Fruit fly (Drosophila melanogaster) whole organism, wandering third instar larva: ENCODE results near the gene Top3beta.

Source experiments
- Abd-B ChIP-seq: fragments of >200 bp; optimal IDR thresholded peaks from 2 replicates; lab custom pipeline; 2017; ENCODE audit warnings: missing biosample characterization, missing genetic modification characterization
- CG9705 ChIP-seq: fragments of 200-800 bp; sonication (Bioruptor generic); optimal IDR thresholded peaks from 2 replicates; lab custom pipeline; 2018; ENCODE audit warnings: missing biosample characterization, mild to moderate bottlenecking, missing genetic modification characterization
- CrebA ChIP-seq: fragments of 200-800 bp; sonication (Bioruptor generic); optimal IDR thresholded peaks from 2 replicates; lab custom pipeline; 2016; ENCODE audit warnings: missing biosample characterization, mild to moderate bottlenecking, missing genetic modification characterization, borderline replicate concordance
- Dfd ChIP-seq: fragments of >200 bp; optimal IDR thresholded peaks from 2 replicates; lab custom pipeline; 2017; ENCODE audit warnings: missing biosample characterization, missing genetic modification characterization
- Dif ChIP-seq: fragments of 200-275, 200-300 bp; sonication (Bioruptor generic); optimal IDR thresholded peaks from 2 replicates; lab custom pipeline; 2018; ENCODE audit warnings: missing biosample characterization, missing genetic modification characterization; ENCODE audit not compliant: partially characterized antibody
- GATAd ChIP-seq: sonication (Bioruptor generic); optimal IDR thresholded peaks from 2 replicates; lab custom pipeline; 2016; ENCODE audit warnings: missing biosample characterization, missing genetic modification characterization
- HLH106 ChIP-seq: fragments of 200-800 bp; optimal IDR thresholded peaks from 3 replicates; lab custom pipeline; 2019; ENCODE audit warnings: missing biosample characterization, mild to moderate bottlenecking, missing genetic modification characterization, moderate library complexity
- Hr78 ChIP-seq: fragments of >200 bp; optimal IDR thresholded peaks from 2 replicates; lab custom pipeline; 2017; ENCODE audit warnings: missing biosample characterization, missing genetic modification characterization
- Hr83 ChIP-seq: fragments of 200-300 bp; sonication (Bioruptor generic); optimal IDR thresholded peaks from 2 replicates; lab custom pipeline; 2016; ENCODE audit warnings: missing biosample characterization, mild to moderate bottlenecking, missing genetic modification characterization, moderate library complexity; ENCODE audit not compliant: poor library complexity, severe bottlenecking
- Jra ChIP-seq: sonication (Bioruptor generic); optimal IDR thresholded peaks from 2 replicates; lab custom pipeline; 2016; ENCODE audit warnings: missing biosample characterization, missing genetic modification characterization
- Mio ChIP-seq: sonication (Bioruptor generic); optimal IDR thresholded peaks from 2 replicates; lab custom pipeline; 2016; ENCODE audit warnings: missing biosample characterization, missing genetic modification characterization
- OdsH ChIP-seq: fragments of 200-800 bp; sonication (Bioruptor generic); optimal IDR thresholded peaks from 2 replicates; lab custom pipeline; 2016; ENCODE audit warnings: missing biosample characterization, mild to moderate bottlenecking, missing genetic modification characterization
- Sp1 ChIP-seq: fragments of 200-800 bp; sonication (Bioruptor generic); optimal IDR thresholded peaks from 3 replicates; lab custom pipeline; 2019; ENCODE audit warnings: missing biosample characterization, mild to moderate bottlenecking, missing genetic modification characterization, moderate library complexity
- Vsx2 ChIP-seq: fragments of 200-300, 225-300 bp; sonication (Bioruptor generic); optimal IDR thresholded peaks from 2 replicates; lab custom pipeline; 2018; ENCODE audit warnings: missing biosample characterization, missing genetic modification characterization; ENCODE audit not compliant: partially characterized antibody
- br ChIP-seq: fragments of 200-800 bp; sonication (Bioruptor generic); optimal IDR thresholded peaks from 2 replicates; lab custom pipeline; 2016; ENCODE audit warnings: missing biosample characterization, missing genetic modification characterization
- dl ChIP-seq, 2 experiments: fragments of 175-275, 200-275 bp in 1 of 2; fragments of 200-275 bp in 1 of 2; sonication (Bioruptor generic); optimal IDR thresholded peaks; lab custom pipeline; 2018; ENCODE audit warnings: mild to moderate bottlenecking in 2 of 2, missing biosample characterization in 2 of 2, missing genetic modification characterization in 2 of 2, moderate library complexity in 2 of 2; ENCODE audit not compliant: partially characterized antibody in 2 of 2, insufficient read depth in 1 of 2
- ey ChIP-seq: fragments of 200-800 bp; sonication (Bioruptor generic); optimal IDR thresholded peaks from 2 replicates; lab custom pipeline; 2016; ENCODE audit warnings: missing biosample characterization, missing genetic modification characterization
- foxo ChIP-seq, 2 experiments: fragments of 200-800 bp; sonication (Bioruptor generic); optimal IDR thresholded peaks; 2 replicates in 1 of 2; 3 replicates in 1 of 2; lab custom pipeline; 2016 to 2017; ENCODE audit warnings: missing biosample characterization in 2 of 2, missing genetic modification characterization in 2 of 2
- fru ChIP-seq: fragments of 200-800 bp; sonication (Bioruptor generic); optimal IDR thresholded peaks from 3 replicates; lab custom pipeline; 2016; ENCODE audit warnings: missing biosample characterization, mild to moderate bottlenecking, missing genetic modification characterization
- h ChIP-seq: fragments of 200-800 bp; sonication (Bioruptor generic); optimal IDR thresholded peaks from 3 replicates; lab custom pipeline; 2016; ENCODE audit warnings: missing biosample characterization, mild to moderate bottlenecking, missing genetic modification characterization
- jim ChIP-seq: fragments of 175-275, 200-325 bp; sonication (Bioruptor generic); optimal IDR thresholded peaks from 2 replicates; lab custom pipeline; 2016; ENCODE audit warnings: missing biosample characterization, mild to moderate bottlenecking, missing genetic modification characterization
- lola ChIP-seq: fragments of >200 bp; optimal IDR thresholded peaks from 2 replicates; lab custom pipeline; 2017; ENCODE audit warnings: missing biosample characterization, missing genetic modification characterization
- pan ChIP-seq: fragments of >200 bp; optimal IDR thresholded peaks from 2 replicates; lab custom pipeline; 2017
- psq ChIP-seq: fragments of 200-800 bp; sonication (Bioruptor generic); optimal IDR thresholded peaks from 3 replicates; lab custom pipeline; 2017; ENCODE audit warnings: missing biosample characterization, mild to moderate bottlenecking, missing genetic modification characterization, moderate library complexity
- rgr ChIP-seq: fragments of 200-800 bp; sonication (Bioruptor generic); optimal IDR thresholded peaks from 3 replicates; lab custom pipeline; 2016; ENCODE audit warnings: missing biosample characterization, mild to moderate bottlenecking, missing genetic modification characterization
- sage ChIP-seq: fragments of 200-800 bp; sonication (Bioruptor generic); optimal IDR thresholded peaks from 2 replicates; lab custom pipeline; 2016; ENCODE audit warnings: missing biosample characterization, mild to moderate bottlenecking, missing genetic modification characterization
- sv ChIP-seq: fragments of 200-800 bp; sonication (Bioruptor generic); optimal IDR thresholded peaks from 3 replicates; lab custom pipeline; 2016; ENCODE audit warnings: missing biosample characterization, missing genetic modification characterization
- tai ChIP-seq: sonication (Bioruptor generic); optimal IDR thresholded peaks from 2 replicates; lab custom pipeline; 2016; ENCODE audit warnings: missing biosample characterization, missing genetic modification characterization
- usp ChIP-seq: fragments of >200 bp; optimal IDR thresholded peaks from 2 replicates; lab custom pipeline; 2017; ENCODE audit warnings: missing biosample characterization, missing genetic modification characterization

The Top3beta gene

DNA sequence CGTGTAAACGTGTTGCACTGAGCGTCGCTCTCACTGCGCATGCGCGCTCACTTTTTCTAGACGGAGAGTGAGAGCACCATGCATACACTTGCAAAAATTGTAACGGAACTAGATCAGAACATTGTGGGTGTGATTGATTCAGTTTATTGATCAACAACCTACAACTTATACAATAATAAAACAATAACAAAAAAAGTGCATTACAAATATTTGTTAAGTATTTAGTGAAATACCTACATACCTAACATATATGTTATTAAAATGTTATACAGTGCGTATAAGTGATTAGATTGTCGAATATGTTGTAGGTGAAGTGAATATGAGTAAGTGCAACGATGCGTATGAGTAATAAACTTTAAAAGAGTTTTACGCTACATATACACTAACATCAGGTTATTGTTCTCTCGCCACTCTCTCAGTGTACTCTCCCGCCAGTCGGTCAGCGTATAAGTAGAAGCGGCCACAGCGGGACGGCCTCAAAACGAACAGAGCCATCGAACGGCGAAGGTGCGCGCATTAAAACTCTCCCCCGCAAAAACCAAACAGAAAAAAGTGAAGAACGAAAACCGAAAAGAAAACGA is 42.7 kb upstream of the Top3beta start, which contains the start of gene CG42240 (continued):
- TF ChIP-seq GATAd (GFP tag; lab: Kevin White, UChicago) (peak; percentile 23), pan (lab: Kevin White, UChicago) (no peak), HLH106 (tag; lab: Kevin White, UChicago) (peak; percentile 90), sage (GFP tag; lab: Kevin White, UChicago) (peak; percentile 43), OdsH (GFP tag; lab: Kevin White, UChicago) (peak; percentile 89), ey (GFP tag; lab: Kevin White, UChicago) (peak; percentile 87), br (GFP tag; lab: Kevin White, UChicago) (peak; percentile 87), Dfd (no peak), dl (GFP tag; optimal IDR thresholded peaks at IDR 0.05; lab: Kevin White, UChicago; ENCODE audit: insufficient read depth in 1 of 2, partially characterized antibody in 2 of 2) (peak in 1 of 2 experiments; percentile 24), usp (GFP tag; lab: Kevin White, UChicago) (no peak), jim (GFP tag; lab: Kevin White, UChicago) (no peak)

DNA sequence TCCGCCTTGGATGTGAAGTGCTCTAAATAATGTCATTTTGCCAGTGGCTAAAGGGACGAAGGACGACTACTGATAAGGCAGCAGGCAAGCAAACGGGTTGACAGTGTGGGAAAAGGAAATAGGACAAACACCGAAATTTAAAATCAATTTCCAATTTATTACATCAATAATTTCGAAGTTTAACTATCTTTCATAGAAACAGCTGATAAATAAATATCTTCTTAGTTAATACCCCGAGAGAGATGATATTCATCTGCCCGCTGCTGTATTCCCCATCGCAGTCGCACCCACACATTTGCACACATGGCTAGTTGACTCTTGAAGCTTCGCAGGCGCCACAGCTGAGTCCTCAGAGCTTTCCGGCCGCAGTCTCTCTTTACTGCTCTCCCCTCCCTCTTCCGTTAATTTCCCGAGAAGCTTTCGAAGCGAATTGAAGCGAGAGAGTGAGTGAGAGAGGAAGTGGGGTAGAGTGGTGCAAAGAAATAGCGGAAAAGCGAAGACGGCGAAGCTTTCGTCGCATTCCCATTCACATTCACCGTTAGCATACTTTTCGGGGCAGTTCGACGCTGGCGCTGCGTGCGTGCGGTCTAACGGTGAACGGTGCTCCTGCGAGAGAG is 29.2 kb upstream of the Top3beta start:
- TF ChIP-seq CrebA (GFP tag; lab: Kevin White, UChicago) (no peak), br (GFP tag; lab: Kevin White, UChicago) (peak; percentile 45), OdsH (GFP tag; lab: Kevin White, UChicago) (peak; percentile 3), ey (GFP tag; lab: Kevin White, UChicago) (peak; percentile 4), Hr78 (no peak), foxo (GFP tag; optimal IDR thresholded peaks at IDR 0.05; lab: Kevin White, UChicago) (peak in 1 of 2 experiments; percentile 39), dl (GFP tag; optimal IDR thresholded peaks at IDR 0.05; lab: Kevin White, UChicago; ENCODE audit: insufficient read depth in 1 of 2, partially characterized antibody in 2 of 2) (no peak), lola (GFP tag; lab: Kevin White, UChicago) (no peak), usp (GFP tag; lab: Kevin White, UChicago) (no peak), psq (GFP tag; lab: Kevin White, UChicago) (peak; percentile 3), fru (peak; percentile 21), sage (GFP tag; lab: Kevin White, UChicago) (no peak), Sp1 (GFP tag; lab: Kevin White, UChicago) (peak; percentile 19), Dfd (no peak), h (GFP tag; lab: Kevin White, UChicago) (peak; percentile 40), sv (peak; percentile 53), HLH106 (tag; lab: Kevin White, UChicago) (peak; percentile 41)

DNA sequence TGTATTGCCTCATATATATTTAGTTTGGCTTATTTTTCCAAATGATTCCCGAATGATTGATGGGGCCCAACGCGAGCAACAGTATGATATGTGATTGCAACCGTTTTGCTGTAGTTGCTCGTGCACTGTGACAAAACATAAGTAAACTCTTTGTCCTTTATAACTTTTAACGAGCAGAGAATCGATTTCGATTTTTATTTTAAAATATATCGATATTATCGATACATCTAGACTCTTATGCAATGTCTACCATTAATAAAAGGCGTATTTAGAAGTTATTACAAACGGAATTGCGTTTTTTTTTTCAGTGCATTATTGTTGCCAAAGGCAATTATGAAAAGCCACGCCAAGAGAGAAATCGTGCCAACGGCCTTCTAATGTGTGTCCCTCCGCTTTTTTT is 27.8 kb upstream of the Top3beta start:
- TF ChIP-seq br (GFP tag; lab: Kevin White, UChicago) (no peak), foxo (GFP tag; optimal IDR thresholded peaks at IDR 0.05; lab: Kevin White, UChicago) (no peak)

DNA sequence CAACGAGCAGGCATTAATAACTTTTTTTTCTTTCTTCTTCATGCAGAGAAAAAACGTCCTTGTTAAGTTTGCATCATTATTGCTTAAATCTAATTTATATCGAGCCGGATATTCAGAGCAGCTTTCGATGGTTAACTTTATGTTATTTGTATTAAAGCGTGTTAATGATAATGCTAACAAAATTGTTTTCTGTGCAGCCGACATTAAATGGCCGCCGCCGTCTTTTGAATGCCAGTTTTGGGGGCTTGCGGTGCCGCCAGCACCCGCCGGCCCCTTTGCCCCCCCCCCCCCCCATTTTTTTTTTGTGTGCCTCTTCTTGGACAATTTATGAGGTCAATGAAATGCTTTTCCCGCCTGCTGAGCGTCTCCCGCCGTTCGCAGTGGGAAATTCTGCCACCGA is 23.7 kb upstream of the Top3beta start:
- no peak for TF ChIP-seq jim (GFP tag; lab: Kevin White, UChicago)
- no peak for TF ChIP-seq CG9705 (GFP tag; lab: Kevin White, UChicago)
- no peak for TF ChIP-seq tai (GFP tag; lab: Kevin White, UChicago)
- no peak for TF ChIP-seq Mio (GFP tag; lab: Kevin White, UChicago)
- no peak for TF ChIP-seq rgr
- TF ChIP-seq Hr83 (GFP tag; lab: Kevin White, UChicago) = no peak
- TF ChIP-seq Abd-B (GFP tag; lab: Kevin White, UChicago) = no peak
- no peak for TF ChIP-seq GATAd (GFP tag; lab: Kevin White, UChicago)
- no peak for TF ChIP-seq Jra (GFP tag; lab: Kevin White, UChicago)
- TF ChIP-seq Dif = no peak
- no peak for TF ChIP-seq sv
- no peak for TF ChIP-seq CrebA (GFP tag; lab: Kevin White, UChicago)
- TF ChIP-seq Vsx2 = no peak
- TF ChIP-seq usp (GFP tag; lab: Kevin White, UChicago) = no peak

DNA sequence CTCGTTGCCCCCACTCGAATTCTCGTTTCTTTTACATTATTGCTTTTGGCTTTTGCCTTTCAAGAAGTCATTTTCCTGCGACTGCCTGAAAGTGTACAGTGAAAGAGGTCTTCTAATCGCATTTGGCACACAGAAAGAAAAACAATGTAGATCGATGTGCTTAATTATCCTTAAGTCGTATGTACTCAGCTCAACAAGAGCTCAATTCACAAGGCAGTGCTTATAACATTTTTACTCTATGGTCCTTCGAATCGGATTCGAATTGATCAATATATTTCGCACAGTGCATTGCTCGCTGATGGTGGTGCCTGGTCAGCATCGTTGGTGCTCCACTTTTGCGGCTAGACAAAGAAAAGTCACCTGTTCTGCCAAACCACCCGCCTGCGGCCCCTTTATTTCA is 22.6 kb upstream of the Top3beta start:
- TF ChIP-seq h (GFP tag; lab: Kevin White, UChicago) (no peak), tai (GFP tag; lab: Kevin White, UChicago) (no peak), lola (GFP tag; lab: Kevin White, UChicago) (no peak)
